Fruit fly (Drosophila melanogaster) Kc167 (cell line): ENCODE data around the gene D.

Source experiments
- h ChIP-seq: fragments of >200 bp; optimal IDR thresholded peaks from 3 replicates; lab custom pipeline; 2018; ENCODE audit warnings: missing external identifiers
- insv ChIP-seq: fragments of >200 bp; optimal IDR thresholded peaks from 3 replicates; lab custom pipeline; 2018; ENCODE audit warnings: missing external identifiers
- psq ChIP-seq: fragments of >200 bp; optimal IDR thresholded peaks from 2 replicates; lab custom pipeline; 2017; ENCODE audit warnings: missing external identifiers
- ttk ChIP-seq: sonication (Bioruptor generic); optimal IDR thresholded peaks from 2 replicates; lab custom pipeline; 2017; ENCODE audit warnings: missing external identifiers

DNA sequence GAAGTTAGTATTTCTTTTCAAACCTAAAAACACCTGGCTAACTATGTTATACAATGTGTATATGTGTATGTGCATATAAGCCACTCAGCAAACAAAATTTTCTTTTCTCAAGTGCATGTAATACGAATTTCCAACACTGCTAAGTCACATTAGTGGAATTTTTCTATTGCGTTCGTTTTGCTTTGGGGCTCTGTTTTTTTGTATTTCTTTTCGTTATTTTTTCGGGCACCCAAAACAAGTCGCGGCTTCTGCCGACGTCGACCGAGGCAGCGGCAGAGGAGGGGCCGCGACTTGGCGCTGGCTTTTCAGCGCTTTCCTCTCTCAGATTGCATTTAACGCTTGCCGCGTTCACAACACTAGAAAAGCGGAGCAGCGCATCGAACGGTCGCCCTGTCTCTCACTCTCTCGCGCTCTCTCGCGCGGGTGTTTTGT, 41.0 kb upstream of the D start:
- no peak for TF ChIP-seq h
- TF ChIP-seq ttk (lab: Kevin White, UChicago) = no peak
- no peak for TF ChIP-seq psq (lab: Kevin White, UChicago)
- TF ChIP-seq insv (lab: Kevin White, UChicago) = no peak
